Worm (Caenorhabditis elegans) whole organism, L4/young adult: Measurements from ENCODE around the gene T26C11.4.

Experiments used
- W03F9.2 ChIP-seq: fragments of 150-350 bp; optimal IDR thresholded peaks from 2 replicates; lab custom pipeline; 2014; ENCODE audit warnings: missing biosample characterization, missing genetic modification characterization
- dao-5 ChIP-seq: sonication (generic microtip); optimal IDR thresholded peaks from 2 replicates; lab custom pipeline; 2016; ENCODE audit warnings: missing genotype, missing genetic modification characterization, moderate library complexity, missing compliant biosample characterization

ce11 chrX:1891887-1892286, 46.5 kb upstream of the T26C11.4 start, which contains the start of gene B0294.3:
- no peak for TF ChIP-seq W03F9.2 (tag; lab: Kevin White, UChicago)
- TF ChIP-seq dao-5: no peak
